Worm (Caenorhabditis elegans) whole organism, late embryonic: ENCODE data around the gene dhs-30.

Source experiments
- C38D4.7 ChIP-seq: fragments of 200-800 bp; sonication (Bioruptor generic); optimal IDR thresholded peaks from 2 replicates; lab custom pipeline; 2018; ENCODE audit warnings: mild to moderate bottlenecking, missing genetic modification characterization, moderate library complexity, missing compliant biosample characterization
- ceh-6 ChIP-seq: fragments of 200-800 bp; sonication (Bioruptor generic); optimal IDR thresholded peaks from 2 replicates; lab custom pipeline; 2018; ENCODE audit warnings: mild to moderate bottlenecking, missing genetic modification characterization, missing compliant biosample characterization
- ceh-9 ChIP-seq: sonication (generic microtip); optimal IDR thresholded peaks from 2 replicates; lab custom pipeline; 2016; ENCODE audit warnings: mild to moderate bottlenecking, missing genetic modification characterization, inconsistent platforms, missing compliant biosample characterization
- fkh-10 ChIP-seq: fragments of 150-350 bp; optimal IDR thresholded peaks from 2 replicates; lab custom pipeline; 2014; ENCODE audit warnings: missing biosample characterization, missing genetic modification reagents, missing genetic modification characterization
- hlh-30 ChIP-seq: sonication (generic microtip); optimal IDR thresholded peaks from 2 replicates; lab custom pipeline; 2017; ENCODE audit warnings: antibody characterized with exemption, missing genetic modification characterization, missing compliant biosample characterization; ENCODE audit not compliant: insufficient read depth
- lin-11 ChIP-seq: fragments of 200-800 bp; sonication (Bioruptor generic); optimal IDR thresholded peaks from 2 replicates; lab custom pipeline; 2018; ENCODE audit warnings: mild to moderate bottlenecking, missing genetic modification characterization, missing compliant biosample characterization
- mec-3 ChIP-seq: sonication (generic microtip); optimal IDR thresholded peaks from 2 replicates; lab custom pipeline; 2016; ENCODE audit warnings: borderline replicate concordance, missing genetic modification characterization, missing compliant biosample characterization
- pha-2 ChIP-seq: sonication (generic microtip); optimal IDR thresholded peaks from 2 replicates; lab custom pipeline; 2017; ENCODE audit warnings: mild to moderate bottlenecking, missing genetic modification characterization, missing compliant biosample characterization
- unc-86 ChIP-seq: sonication (generic microtip); optimal IDR thresholded peaks from 2 replicates; lab custom pipeline; 2016; ENCODE audit warnings: missing genetic modification characterization, missing compliant biosample characterization

- no peak for TF ChIP-seq C38D4.7 (GFP tag; lab: Kevin White, UChicago)
- no peak for TF ChIP-seq pha-2 (tag; lab: Kevin White, UChicago)
- no peak for TF ChIP-seq mec-3 (tag; lab: Kevin White, UChicago)
- TF ChIP-seq hlh-30 (tag; lab: Kevin White, UChicago), result no peak
- TF ChIP-seq ceh-6, result no peak
- TF ChIP-seq ceh-9, result no peak
- TF ChIP-seq fkh-10 (GFP tag; lab: Kevin White, UChicago), result no peak
- no peak for TF ChIP-seq unc-86 (tag; lab: Kevin White, UChicago)
- no peak for TF ChIP-seq lin-11
These were observed 7.4 kb upstream of the dhs-30 start, which contains the start of gene T25G12.13 for ce11 chrX:17243053-17243452.
